Fruit fly (Drosophila melanogaster) whole organism, pupa: ENCODE measurements around the gene per.
A peak's percentile ranks its signal among the peaks of the same experiment; 100 is the strongest.

Experiments
- CG10348 ChIP-seq: fragments of 200-800 bp; sonication (Bioruptor generic); IDR thresholded peaks from 2 replicates; pipeline ENCODE4 v1.3.6; 2022; ENCODE audit warnings: missing biosample characterization, missing genetic modification characterization
- CG12605 ChIP-seq: fragments of 200-800 bp; sonication (Bioruptor generic); IDR thresholded peaks from 2 replicates; pipeline ENCODE4 v1.3.6; 2022; ENCODE audit warnings: missing biosample characterization, missing genetic modification characterization
- CG13204 ChIP-seq: fragments of 200-800 bp; sonication (Bioruptor generic); optimal IDR thresholded peaks from 2 replicates; lab custom pipeline; 2018; ENCODE audit warnings: missing biosample characterization, mild to moderate bottlenecking, missing genetic modification characterization, moderate library complexity
- CG14655 ChIP-seq: fragments of 200-800 bp; sonication (Bioruptor generic); optimal IDR thresholded peaks from 3 replicates; lab custom pipeline; 2017; ENCODE audit warnings: mild to moderate bottlenecking, missing biosample characterization, missing genetic modification reagents, missing genetic modification characterization
- CG15710 ChIP-seq: fragments of 200-800 bp; sonication (Bioruptor generic); optimal IDR thresholded peaks from 2 replicates; lab custom pipeline; 2018; ENCODE audit warnings: missing biosample characterization, mild to moderate bottlenecking, missing genetic modification characterization, moderate library complexity
- CG17806 ChIP-seq: fragments of 200-800 bp; sonication (Bioruptor generic); optimal IDR thresholded peaks from 2 replicates; lab custom pipeline; 2018; ENCODE audit warnings: missing biosample characterization, mild to moderate bottlenecking, missing genetic modification characterization, moderate library complexity
- CG32121 ChIP-seq: fragments of 200-800 bp; sonication (Bioruptor generic); IDR thresholded peaks from 2 replicates; pipeline ENCODE4 v1.3.6; 2022; ENCODE audit warnings: missing biosample characterization, missing genetic modification characterization
- CG34367 ChIP-seq: fragments of 200-800 bp; sonication (Bioruptor generic); optimal IDR thresholded peaks from 2 replicates; lab custom pipeline; 2018; ENCODE audit warnings: missing biosample characterization, mild to moderate bottlenecking, missing genetic modification characterization
- CG4496 ChIP-seq: fragments of 200-800 bp; sonication (Bioruptor generic); IDR thresholded peaks from 3 replicates; pipeline ENCODE4 v1.3.6; 2022; ENCODE audit warnings: missing biosample characterization, missing genetic modification characterization
- CG8159 ChIP-seq: fragments of 200-800 bp; sonication (Bioruptor generic); optimal IDR thresholded peaks from 3 replicates; lab custom pipeline; 2018; ENCODE audit warnings: missing biosample characterization, mild to moderate bottlenecking, missing genetic modification characterization, moderate library complexity
- CG8301 ChIP-seq: fragments of 200-800 bp; sonication (Bioruptor generic); optimal IDR thresholded peaks from 2 replicates; lab custom pipeline; 2018; ENCODE audit warnings: missing biosample characterization, mild to moderate bottlenecking, missing genetic modification characterization
- CG9948 ChIP-seq: fragments of 200-800 bp; sonication (Bioruptor generic); optimal IDR thresholded peaks from 2 replicates; lab custom pipeline; 2018; ENCODE audit warnings: missing biosample characterization, mild to moderate bottlenecking, missing genetic modification characterization, moderate library complexity
- D1 ChIP-seq: fragments of 200-800 bp; sonication (Bioruptor generic); optimal IDR thresholded peaks from 2 replicates; lab custom pipeline; 2018; ENCODE audit warnings: missing biosample characterization, mild to moderate bottlenecking, missing genetic modification characterization, moderate library complexity
- EcR ChIP-seq: fragments of 200-800 bp; sonication (Bioruptor generic); optimal IDR thresholded peaks from 3 replicates; lab custom pipeline; 2019; ENCODE audit warnings: missing biosample characterization, missing genetic modification characterization, mild to moderate bottlenecking, moderate library complexity, missing genetic modification reagents
- Ets98B ChIP-seq: fragments of 200-800 bp; sonication (Bioruptor generic); IDR thresholded peaks from 2 replicates; pipeline ENCODE4 v1.3.6; 2022; ENCODE audit warnings: missing biosample characterization, missing genetic modification characterization
- Pif1A ChIP-seq: fragments of 200-800 bp; sonication (Bioruptor generic); optimal IDR thresholded peaks from 3 replicates; lab custom pipeline; 2016; ENCODE audit warnings: missing biosample characterization, missing genetic modification characterization
- Pif1B ChIP-seq: fragments of 200-800 bp; sonication (Bioruptor generic); optimal IDR thresholded peaks from 3 replicates; lab custom pipeline; 2016; ENCODE audit warnings: missing biosample characterization, missing genetic modification characterization
- Snoo ChIP-seq: fragments of 200-800 bp; sonication (Bioruptor generic); optimal IDR thresholded peaks from 3 replicates; lab custom pipeline; 2017; ENCODE audit warnings: missing biosample characterization, mild to moderate bottlenecking, missing genetic modification characterization, inconsistent platforms
- fd96Ca ChIP-seq: fragments of 200-800 bp; sonication (Bioruptor generic); IDR thresholded peaks from 3 replicates; pipeline ENCODE4 v1.3.6; 2022; ENCODE audit warnings: missing biosample characterization, missing genetic modification characterization
- gl ChIP-seq: fragments of 200-800 bp; sonication (Bioruptor generic); optimal IDR thresholded peaks from 2 replicates; lab custom pipeline; 2018; ENCODE audit warnings: missing biosample characterization, mild to moderate bottlenecking, missing genetic modification characterization
- rn ChIP-seq: fragments of 200-800 bp; sonication (Bioruptor generic); IDR thresholded peaks from 2 replicates; pipeline ENCODE4 v1.3.6; 2022; ENCODE audit warnings: missing biosample characterization, missing genetic modification characterization

per gene

DNA sequence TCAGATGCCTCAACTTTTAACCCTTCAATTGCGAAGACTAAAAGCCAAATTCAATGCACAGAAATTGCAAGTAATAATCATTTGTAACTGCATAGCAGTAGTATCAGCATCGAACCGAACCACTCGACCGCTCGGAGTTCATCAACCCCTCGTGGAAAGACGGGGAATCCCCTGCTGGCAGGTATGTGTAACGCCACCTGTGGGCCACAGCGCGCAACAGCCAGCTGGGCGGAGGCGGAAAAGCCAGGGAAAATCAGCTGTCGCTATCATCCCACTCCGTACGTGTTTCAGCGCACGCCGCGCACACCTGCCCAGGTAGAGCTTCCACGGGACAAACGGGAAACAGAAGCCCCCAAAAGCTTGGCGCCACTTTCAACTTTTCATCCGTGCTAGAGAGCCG is 938 bp upstream of the per start:
- no peak for TF ChIP-seq CG13204 (GFP tag; lab: Kevin White, UChicago)
- TF ChIP-seq Ets98B (GFP tag; lab: Robert Waterston, UW): no peak
- no peak for TF ChIP-seq CG9948 (tag; lab: Kevin White, UChicago)
- TF ChIP-seq EcR: peak; percentile 71
- no peak for TF ChIP-seq rn (GFP tag; lab: Robert Waterston, UW)
- TF ChIP-seq CG15710 (tag; lab: Kevin White, UChicago): no peak

DNA sequence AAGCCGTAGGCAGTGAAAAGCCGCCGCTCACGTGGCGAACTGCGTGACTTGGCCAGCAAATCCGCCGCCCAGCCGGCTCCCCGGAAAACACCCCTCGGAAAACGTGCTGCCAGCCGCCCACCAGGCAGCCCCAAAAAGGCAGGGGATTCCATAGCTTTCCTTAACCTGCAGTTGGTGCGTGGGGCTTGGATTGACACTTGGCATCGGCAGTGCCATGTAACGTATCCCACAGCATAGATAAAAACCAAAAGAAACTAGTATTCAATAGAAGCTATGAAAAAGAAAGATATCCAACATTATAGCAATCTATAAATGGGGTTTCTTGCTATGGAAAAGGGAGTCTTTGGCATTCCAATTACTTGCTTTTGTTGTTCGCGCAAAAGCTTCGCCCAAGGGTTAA is 358 bp upstream of the per start:
- TF ChIP-seq CG8159 (tag; lab: Kevin White, UChicago) (no peak), CG13204 (GFP tag; lab: Kevin White, UChicago) (no peak), CG8301 (tag; lab: Kevin White, UChicago) (peak; percentile 3), Pif1B (GFP tag; lab: Kevin White, UChicago) (no peak), Ets98B (GFP tag; lab: Robert Waterston, UW) (no peak), CG12605 (GFP tag; lab: Robert Waterston, UW) (no peak), Snoo (no peak), Pif1A (GFP tag; lab: Kevin White, UChicago) (peak; percentile 8), CG34367 (no peak), CG4496 (GFP tag; lab: Robert Waterston, UW) (no peak), CG32121 (GFP tag; lab: Robert Waterston, UW) (peak; percentile 58), CG10348 (no peak), CG9948 (tag; lab: Kevin White, UChicago) (no peak), D1 (tag; lab: Kevin White, UChicago) (no peak)

DNA sequence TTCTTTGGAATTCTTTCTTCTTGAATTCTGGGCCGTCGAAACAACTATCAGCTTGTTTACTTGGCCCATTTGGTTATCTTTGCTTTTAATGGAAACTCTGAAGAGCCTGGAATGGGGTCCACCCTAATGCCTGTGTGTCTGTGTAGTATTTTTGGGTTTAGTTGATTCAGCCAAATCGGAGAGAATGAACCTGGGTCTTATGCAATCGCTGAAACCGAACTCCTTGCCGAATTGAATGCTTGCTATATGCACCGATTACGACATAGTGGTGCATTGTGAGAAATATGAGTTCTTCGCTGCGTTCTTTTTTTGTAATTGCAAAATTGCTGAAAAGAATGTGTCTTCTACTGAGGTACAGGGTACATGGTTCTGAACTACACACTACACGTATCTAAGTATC is 1.6 kb downstream of the per start:
- TF ChIP-seq CG8159 (tag; lab: Kevin White, UChicago): peak; percentile 11
- TF ChIP-seq Ets98B (GFP tag; lab: Robert Waterston, UW): no peak
- TF ChIP-seq, all 21 proteins: peak for 1

DNA sequence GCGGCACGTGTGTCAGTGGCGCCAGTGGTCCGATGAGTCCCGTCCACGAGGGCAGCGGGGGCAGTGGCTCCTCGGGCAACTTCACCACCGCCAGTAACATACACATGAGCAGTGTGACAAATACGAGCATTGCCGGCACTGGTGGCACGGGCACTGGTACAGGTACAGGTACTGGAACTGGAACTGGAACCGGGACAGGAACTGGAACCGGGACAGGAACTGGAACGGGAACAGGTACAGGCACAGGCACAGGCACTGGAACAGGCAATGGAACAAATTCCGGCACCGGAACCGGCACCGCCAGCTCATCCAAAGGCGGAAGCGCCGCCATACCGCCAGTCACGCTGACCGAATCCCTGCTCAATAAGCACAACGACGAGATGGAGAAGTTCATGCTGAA is 5.0 kb downstream of the per start:
- TF ChIP-seq Pif1A (GFP tag; lab: Kevin White, UChicago): no peak
- TF ChIP-seq CG12605 (GFP tag; lab: Robert Waterston, UW): no peak
- no peak for TF ChIP-seq gl
- no peak for TF ChIP-seq CG17806 (tag; lab: Kevin White, UChicago)
- TF ChIP-seq Ets98B (GFP tag; lab: Robert Waterston, UW): no peak
- TF ChIP-seq Snoo: no peak
- no peak for TF ChIP-seq CG8159 (tag; lab: Kevin White, UChicago)
- TF ChIP-seq D1 (tag; lab: Kevin White, UChicago): no peak
- no peak for TF ChIP-seq CG14655 (GFP tag; lab: Kevin White, UChicago)
- no peak for TF ChIP-seq rn (GFP tag; lab: Robert Waterston, UW)
- TF ChIP-seq CG15710 (tag; lab: Kevin White, UChicago): no peak
- no peak for TF ChIP-seq CG13204 (GFP tag; lab: Kevin White, UChicago)
- TF ChIP-seq CG34367: no peak
- TF ChIP-seq Pif1B (GFP tag; lab: Kevin White, UChicago): no peak
- TF ChIP-seq EcR: no peak
- TF ChIP-seq CG8301 (tag; lab: Kevin White, UChicago): no peak

DNA sequence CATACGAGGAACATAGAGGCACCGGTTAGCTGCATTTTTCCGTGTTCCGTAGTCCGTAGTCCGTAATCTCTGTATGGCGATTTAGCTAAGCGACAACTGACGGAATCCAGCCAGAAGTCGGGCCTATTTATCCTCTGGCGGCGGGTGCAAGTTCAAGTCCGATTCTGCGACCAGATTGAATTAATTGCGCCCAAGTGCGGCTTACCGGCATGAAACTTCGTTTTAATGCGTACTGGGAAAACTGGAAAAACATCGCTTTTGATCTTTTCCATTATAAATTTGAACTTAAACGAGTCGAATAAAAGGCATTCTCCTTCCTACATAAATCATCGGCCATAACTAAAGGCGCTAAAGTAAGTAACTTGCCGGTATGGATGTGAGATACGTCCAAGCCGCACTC is 8.4 kb downstream of the per start, which contains the start of gene dyw:
Gene dyw, minus strand, starts transcription at position 101 of the 400 bp plus-strand sequence.
- TF ChIP-seq CG34367 (no peak), CG8159 (tag; lab: Kevin White, UChicago) (no peak), Pif1B (GFP tag; lab: Kevin White, UChicago) (no peak), Pif1A (GFP tag; lab: Kevin White, UChicago) (no peak), CG10348 (no peak), Snoo (no peak), CG4496 (GFP tag; lab: Robert Waterston, UW) (no peak), fd96Ca (GFP tag; lab: Robert Waterston, UW) (no peak), CG9948 (tag; lab: Kevin White, UChicago) (no peak), rn (GFP tag; lab: Robert Waterston, UW) (no peak)
- TF ChIP-seq, all 21 proteins: peak for 0

DNA sequence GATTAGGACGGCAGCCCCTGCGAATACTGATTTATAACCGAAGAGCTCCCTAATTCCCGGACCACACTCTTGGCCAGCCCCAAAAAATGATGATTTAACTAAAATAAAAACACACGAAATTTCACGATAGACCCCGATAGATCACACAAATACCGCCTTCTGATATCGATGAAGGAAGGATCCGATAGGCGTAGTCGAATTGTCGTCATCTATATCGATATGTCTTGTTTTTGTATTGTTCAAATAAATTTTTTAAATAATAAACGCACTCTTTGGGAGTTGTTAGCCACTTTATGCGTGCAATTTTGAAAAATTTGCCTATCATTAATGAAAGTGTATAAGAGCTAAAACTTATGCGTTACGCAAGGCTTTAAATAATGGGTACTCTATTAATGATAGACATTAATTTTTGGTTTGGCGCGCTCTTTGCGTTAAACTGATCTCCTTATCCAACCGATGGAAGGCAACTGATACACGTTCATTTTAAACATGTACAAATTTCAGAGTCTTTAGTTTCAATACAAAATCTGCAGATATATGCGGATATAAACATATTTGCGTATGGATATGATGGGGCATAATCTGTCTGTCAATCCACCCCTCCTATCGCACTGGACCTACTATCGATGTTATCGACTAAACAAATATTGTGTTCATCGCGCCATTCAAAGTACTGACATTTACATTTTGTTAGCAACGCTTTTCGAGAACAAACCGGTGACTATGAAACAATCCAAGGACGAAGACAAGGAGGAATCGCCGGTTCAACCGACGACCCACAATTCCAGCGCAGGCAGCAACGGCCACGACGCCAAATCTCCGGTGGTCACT is 12.9 kb downstream of the per start, which contains the start of the genes Spg7 and Lint-O:
Gene Spg7, minus strand, starts transcription at position 148 of the 831 bp plus-strand sequence.
Gene Lint-O, plus strand, starts transcription at position 638 of the 831 bp plus-strand sequence.
- TF ChIP-seq fd96Ca (GFP tag; lab: Robert Waterston, UW) (no peak), CG34367 (no peak), CG13204 (GFP tag; lab: Kevin White, UChicago) (no peak), Ets98B (GFP tag; lab: Robert Waterston, UW) (no peak), Pif1B (GFP tag; lab: Kevin White, UChicago) (no peak), EcR (no peak), CG14655 (GFP tag; lab: Kevin White, UChicago) (no peak), CG4496 (GFP tag; lab: Robert Waterston, UW) (no peak), CG9948 (tag; lab: Kevin White, UChicago) (no peak)
